Fruit fly (Drosophila melanogaster) whole organism, embryonic: ENCODE results near the gene Ugt37B1.

Experiments used
- Abd-B ChIP-seq: fragments of 200-800 bp; sonication (Bioruptor generic); optimal IDR thresholded peaks from 2 replicates; lab custom pipeline; 2018; ENCODE audit warnings: missing biosample characterization, mild to moderate bottlenecking, missing genetic modification characterization, moderate library complexity
- CG12155 ChIP-seq: fragments of 200-800 bp; sonication (Bioruptor generic); optimal IDR thresholded peaks from 3 replicates; lab custom pipeline; 2016; ENCODE audit warnings: missing biosample characterization, missing genetic modification characterization
- CG13775 ChIP-seq: fragments of 200-800 bp; sonication (Bioruptor generic); optimal IDR thresholded peaks from 3 replicates; lab custom pipeline; 2017; ENCODE audit warnings: missing biosample characterization, mild to moderate bottlenecking, missing genetic modification characterization
- CG16779 ChIP-seq: fragments of 200-800 bp; sonication (Bioruptor generic); IDR thresholded peaks from 2 replicates; pipeline ENCODE4 v1.3.6; 2022; ENCODE audit warnings: missing biosample characterization, missing genetic modification characterization
- CG17328 ChIP-seq: fragments of 200-800 bp; sonication (Bioruptor generic); IDR thresholded peaks from 2 replicates; pipeline ENCODE4 v1.3.6; 2022; ENCODE audit warnings: missing biosample characterization, missing genetic modification characterization
- CG18262 ChIP-seq: fragments of 200-800 bp; optimal IDR thresholded peaks from 3 replicates; lab custom pipeline; 2019; ENCODE audit warnings: missing biosample characterization, mild to moderate bottlenecking, missing genetic modification characterization, moderate library complexity
- CG18599 ChIP-seq: fragments of 200-800 bp; sonication (Bioruptor generic); optimal IDR thresholded peaks from 3 replicates; lab custom pipeline; 2017; ENCODE audit warnings: missing biosample characterization, missing genetic modification characterization, mild to moderate bottlenecking, moderate library complexity, missing genetic modification reagents
- CG2712 ChIP-seq: fragments of 200-800 bp; optimal IDR thresholded peaks from 3 replicates; lab custom pipeline; 2019; ENCODE audit warnings: missing biosample characterization, mild to moderate bottlenecking, missing genetic modification characterization, moderate library complexity
- CG3847 ChIP-seq: fragments of 200-800 bp; sonication (Bioruptor generic); IDR thresholded peaks from 2 replicates; pipeline ENCODE4 v1.3.6; 2022; ENCODE audit warnings: missing biosample characterization, missing genetic modification characterization
- CG3995 ChIP-seq: fragments of 200-800 bp; sonication (Bioruptor generic); optimal IDR thresholded peaks from 3 replicates; lab custom pipeline; 2016; ENCODE audit warnings: missing biosample characterization, missing genetic modification characterization
- CG4617 ChIP-seq: fragments of 200-800 bp; sonication (Bioruptor generic); optimal IDR thresholded peaks from 3 replicates; lab custom pipeline; 2016; ENCODE audit warnings: missing biosample characterization, missing genetic modification characterization, borderline replicate concordance
- CG4707 ChIP-seq: fragments of 200-800 bp; sonication (Bioruptor generic); optimal IDR thresholded peaks from 2 replicates; lab custom pipeline; 2018; ENCODE audit warnings: missing biosample characterization, mild to moderate bottlenecking, missing genetic modification characterization, moderate library complexity
- CG6689 ChIP-seq: fragments of 200-800 bp; sonication (Bioruptor generic); IDR thresholded peaks from 2 replicates; pipeline ENCODE4 v1.3.6; 2022; ENCODE audit warnings: missing biosample characterization, missing genetic modification characterization
- D ChIP-seq, 2 experiments: fragments of 200-800 bp in 1 of 2; fragments of >200 bp in 1 of 2; sonication (Bioruptor generic) in 1 of 2; optimal IDR thresholded peaks; 2 replicates in 1 of 2; 3 replicates in 1 of 2; lab custom pipeline; 2017; ENCODE audit warnings: mild to moderate bottlenecking in 1 of 2, missing biosample characterization in 1 of 2, missing genetic modification characterization in 1 of 2, missing genetic modification reagents in 1 of 2
- D19B ChIP-seq: fragments of 200-800 bp; sonication (Bioruptor generic); optimal IDR thresholded peaks from 2 replicates; lab custom pipeline; 2017; ENCODE audit warnings: missing biosample characterization, mild to moderate bottlenecking, missing genetic modification characterization
- Dfd ChIP-seq, 2 experiments: fragments of >200 bp; optimal IDR thresholded peaks; 2 replicates each; lab custom pipeline; 2017; ENCODE audit warnings: missing biosample characterization in 2 of 2, missing genetic modification characterization in 2 of 2
- ERR ChIP-seq: fragments of 200-800 bp; sonication (Bioruptor generic); optimal IDR thresholded peaks from 2 replicates; lab custom pipeline; 2016; ENCODE audit warnings: missing biosample characterization, missing genetic modification characterization
- Eip74EF ChIP-seq, 2 experiments: fragments of 200-800 bp in 1 of 2; fragments of >200 bp in 1 of 2; sonication (Bioruptor generic) in 1 of 2; optimal IDR thresholded peaks; 2 replicates each; lab custom pipeline; 2017 to 2019; ENCODE audit warnings: missing biosample characterization in 2 of 2, missing genetic modification characterization in 2 of 2, mild to moderate bottlenecking in 1 of 2, moderate library complexity in 1 of 2
- Ets65A ChIP-seq: fragments of 200-800 bp; sonication (Bioruptor generic); peaks from one replicate; lab custom pipeline; 2016; ENCODE audit warnings: missing biosample characterization, missing genetic modification characterization
- Hr51 ChIP-seq, 2 experiments: fragments of 200-800 bp; sonication (Bioruptor generic); optimal IDR thresholded peaks; 2 replicates in 1 of 2; 3 replicates in 1 of 2; lab custom pipeline; 2016 to 2018; ENCODE audit warnings: missing biosample characterization in 2 of 2, missing genetic modification characterization in 2 of 2, mild to moderate bottlenecking in 1 of 2, moderate library complexity in 1 of 2
- Med ChIP-seq: fragments of 200-800 bp; sonication (Bioruptor generic); peaks from one replicate; lab custom pipeline; 2016; ENCODE audit warnings: missing biosample characterization, missing genetic modification characterization, mild to moderate bottlenecking, inconsistent platforms, moderate library complexity
- NC2α ChIP-seq: fragments of 200-800 bp; sonication (Bioruptor generic); optimal IDR thresholded peaks from 2 replicates; lab custom pipeline; 2016; ENCODE audit warnings: missing biosample characterization, missing genetic modification characterization
- PHDP ChIP-seq: fragments of 200-800 bp; sonication (Bioruptor generic); optimal IDR thresholded peaks from 3 replicates; lab custom pipeline; 2018; ENCODE audit warnings: missing biosample characterization, mild to moderate bottlenecking, missing genetic modification characterization, moderate library complexity
- Pdp1 ChIP-seq, 2 experiments: fragments of 200-800 bp; sonication (Bioruptor generic); optimal IDR thresholded peaks; 3 replicates each; lab custom pipeline; 2016; ENCODE audit warnings: missing biosample characterization in 2 of 2, missing genetic modification characterization in 2 of 2, mild to moderate bottlenecking in 1 of 2, moderate library complexity in 1 of 2
- Taf1 ChIP-seq: fragments of 200-800 bp; sonication (Bioruptor generic); IDR thresholded peaks from 2 replicates; pipeline ENCODE4 v1.3.6; 2022; ENCODE audit warnings: missing biosample characterization, missing genetic modification characterization
- Usf ChIP-seq: fragments of 200-800 bp; sonication (Bioruptor generic); optimal IDR thresholded peaks from 2 replicates; lab custom pipeline; 2017; ENCODE audit warnings: missing genotype, missing biosample characterization, missing genetic modification characterization
- cg ChIP-seq: fragments of 200-800 bp; sonication (Bioruptor generic); optimal IDR thresholded peaks from 3 replicates; lab custom pipeline; 2019; ENCODE audit warnings: missing biosample characterization, mild to moderate bottlenecking, missing genetic modification characterization, moderate library complexity
- eve ChIP-seq, 2 experiments: fragments of >200 bp; optimal IDR thresholded peaks; 2 replicates each; lab custom pipeline; 2017; ENCODE audit warnings: missing biosample characterization in 2 of 2, missing genetic modification characterization in 2 of 2
- inv ChIP-seq: fragments of 200-800 bp; sonication (Bioruptor generic); IDR thresholded peaks from 2 replicates; pipeline ENCODE4 v1.3.6; 2022; ENCODE audit warnings: missing biosample characterization, missing genetic modification characterization; ENCODE audit not compliant: partially characterized antibody
- jigr1 ChIP-seq: fragments of 200-800 bp; sonication (Bioruptor generic); IDR thresholded peaks from 3 replicates; pipeline ENCODE4 v1.3.6; 2022; ENCODE audit warnings: missing biosample characterization, missing genetic modification characterization
- ken ChIP-seq: fragments of 200-800 bp; sonication (Bioruptor generic); IDR thresholded peaks from 3 replicates; pipeline ENCODE4 v1.3.6; 2022; ENCODE audit warnings: missing biosample characterization, missing genetic modification characterization
- kni ChIP-seq: fragments of 200-800 bp; sonication (Bioruptor generic); optimal IDR thresholded peaks from 3 replicates; lab custom pipeline; 2017; ENCODE audit warnings: mild to moderate bottlenecking, missing biosample characterization, missing genetic modification reagents, missing genetic modification characterization
- lmd ChIP-seq: fragments of 200-800 bp; sonication (Bioruptor generic); IDR thresholded peaks from 2 replicates; pipeline ENCODE4 v1.3.6; 2022; ENCODE audit warnings: missing biosample characterization, missing genetic modification characterization
- mld ChIP-seq: fragments of 200-800 bp; sonication (Bioruptor generic); IDR thresholded peaks from 3 replicates; pipeline ENCODE4 v1.3.6; 2022; ENCODE audit warnings: missing biosample characterization, missing genetic modification characterization; ENCODE audit not compliant: partially characterized antibody
- nau ChIP-seq: fragments of 200-800 bp; sonication (Bioruptor generic); optimal IDR thresholded peaks from 3 replicates; lab custom pipeline; 2017; ENCODE audit warnings: missing biosample characterization, mild to moderate bottlenecking, missing genetic modification characterization, missing genetic modification reagents
- nmo ChIP-seq: fragments of 200-800 bp; sonication (Bioruptor generic); optimal IDR thresholded peaks from 2 replicates; lab custom pipeline; 2018; ENCODE audit warnings: missing biosample characterization, mild to moderate bottlenecking, missing genetic modification characterization, moderate library complexity
- phol ChIP-seq: fragments of 200-800 bp; sonication (Bioruptor generic); optimal IDR thresholded peaks from 3 replicates; lab custom pipeline; 2018; ENCODE audit warnings: missing biosample characterization, mild to moderate bottlenecking, missing genetic modification characterization, moderate library complexity
- row ChIP-seq: fragments of 200-800 bp; sonication (Bioruptor generic); IDR thresholded peaks from 3 replicates; pipeline ENCODE4 v1.3.6; 2022; ENCODE audit warnings: missing biosample characterization, missing genetic modification characterization
- zen2 ChIP-seq: fragments of 200-800 bp; sonication (Bioruptor generic); IDR thresholded peaks from 3 replicates; pipeline ENCODE4 v1.3.6; 2022; ENCODE audit warnings: missing biosample characterization, missing genetic modification characterization; ENCODE audit not compliant: partially characterized antibody
- zfh2 ChIP-seq: fragments of 200-800 bp; sonication (Bioruptor generic); optimal IDR thresholded peaks from 2 replicates; lab custom pipeline; 2016; ENCODE audit warnings: missing biosample characterization, missing genetic modification characterization

Gene Ugt37B1

DNA sequence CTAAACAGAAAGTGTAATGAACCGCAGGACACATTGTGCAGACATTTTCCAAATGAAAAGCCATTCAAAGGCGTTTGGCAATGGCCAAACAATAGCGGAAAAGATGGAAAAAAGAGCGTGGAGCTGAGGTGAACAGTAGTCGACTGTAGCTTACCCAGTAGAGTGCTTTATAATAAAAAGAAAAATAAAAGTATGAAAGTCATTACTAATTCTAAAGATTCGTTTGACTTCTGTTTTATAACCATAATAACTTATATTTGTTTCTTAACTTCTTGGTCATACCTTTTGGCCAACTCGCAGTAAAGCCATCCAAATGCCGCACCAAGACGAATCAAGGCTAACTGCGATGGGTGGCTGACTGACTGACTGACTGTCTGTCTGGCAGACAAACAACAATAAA lies 14.4 kb downstream of the Ugt37B1 start (continued):
- TF ChIP-seq CG2712 (tag; lab: Kevin White, UChicago) (peak; percentile 5), nau (GFP tag; lab: Kevin White, UChicago) (no peak), Ets65A (GFP tag; lab: Kevin White, UChicago) (peak; percentile 36), row (GFP tag; lab: Robert Waterston, UW) (peak; percentile 19; the same call in 1 of the 3 replicates), cg (GFP tag; lab: Kevin White, UChicago) (no peak), CG17328 (GFP tag; lab: Robert Waterston, UW) (no peak), CG18262 (no peak), PHDP (tag; lab: Kevin White, UChicago) (no peak), Taf1 (GFP tag; lab: Robert Waterston, UW) (no peak), Med (GFP tag; lab: Kevin White, UChicago) (peak; percentile 22), zfh2 (no peak), CG3995 (GFP tag; lab: Kevin White, UChicago) (no peak), NC2α (no peak), mld (GFP tag; lab: Robert Waterston, UW) (no peak), ERR (GFP tag; lab: Kevin White, UChicago) (no peak), CG6689 (0 out of 2 replicates have a peak, but pooled peaks have one; percentile 13), Hr51 (GFP tag; optimal IDR thresholded peaks at IDR 0.05; lab: Kevin White, UChicago) (no peak), CG13775 (GFP tag; lab: Kevin White, UChicago) (no peak), jigr1 (GFP tag; lab: Robert Waterston, UW) (no peak), zen2 (GFP tag; lab: Robert Waterston, UW) (no peak), Abd-B (GFP tag; lab: Kevin White, UChicago) (no peak), CG16779 (GFP tag; lab: Robert Waterston, UW) (no peak), CG3847 (GFP tag; lab: Robert Waterston, UW) (no peak), lmd (GFP tag; lab: Robert Waterston, UW) (no peak), CG4617 (GFP tag; lab: Kevin White, UChicago) (no peak), Eip74EF (GFP tag; optimal IDR thresholded peaks at IDR 0.05; lab: Kevin White, UChicago) (no peak), nmo (no peak), inv (GFP tag; lab: Robert Waterston, UW) (no peak), Usf (no peak), kni (GFP tag; lab: Kevin White, UChicago) (no peak), Dfd (GFP tag; optimal IDR thresholded peaks at IDR 0.05; lab: Kevin White, UChicago) (no peak), phol (tag; lab: Kevin White, UChicago) (peak; percentile 13), CG12155 (no peak), D19B (peak; percentile 63), D (optimal IDR thresholded peaks at IDR 0.05; lab: Kevin White, UChicago) (no peak), D (GFP tag; optimal IDR thresholded peaks at IDR 0.05; lab: Kevin White, UChicago) (no peak), CG4707 (GFP tag; lab: Kevin White, UChicago) (no peak), Pdp1 (GFP tag; optimal IDR thresholded peaks at IDR 0.05; lab: Kevin White, UChicago) (no peak), CG18599 (GFP tag; lab: Kevin White, UChicago) (no peak), eve (GFP tag; optimal IDR thresholded peaks at IDR 0.05; lab: Kevin White, UChicago) (no peak), ken (GFP tag; lab: Robert Waterston, UW) (no peak)
- TF ChIP-seq, all 482 proteins: peak for 10
